Fruit fly (Drosophila melanogaster): Measurements from ENCODE around the gene HDAC11.

Gene HDAC11

DNA sequence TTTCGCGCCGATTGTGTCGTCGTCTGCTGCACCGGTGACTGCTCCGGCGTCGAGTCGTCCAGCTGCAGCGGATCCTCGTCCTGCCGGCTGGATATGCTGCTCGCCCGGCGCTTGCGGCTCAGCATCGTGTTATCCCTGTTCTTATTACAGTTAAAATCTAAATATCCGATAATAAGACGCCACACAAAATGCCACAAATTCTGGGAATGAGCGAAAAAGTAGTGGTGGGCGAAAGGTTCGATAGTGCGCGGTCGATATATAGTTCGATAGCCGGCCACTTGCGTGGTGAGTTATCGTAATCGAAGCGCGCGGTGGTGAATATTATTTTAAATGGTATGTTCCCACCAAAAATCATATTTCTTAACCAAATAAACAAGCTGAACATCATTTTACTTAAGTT lies 51.0 kb downstream of the HDAC11 start, which contains the start of gene polybromo (continued):
- peak; percentile 76 for TF ChIP-seq CG14860 (GFP tag; IDR thresholded peaks at IDR 0.05; ENCODE audit: partially characterized antibody)
- TF ChIP-seq Opbp (GFP tag; IDR thresholded peaks at IDR 0.05; ENCODE audit: partially characterized antibody), result peak; percentile 87
- TF ChIP-seq CG13287 (GFP tag; IDR thresholded peaks at IDR 0.05; ENCODE audit: partially characterized antibody), result peak; percentile 93
- no peak for TF ChIP-seq aop (GFP tag; IDR thresholded peaks at IDR 0.05)
- TF ChIP-seq trem (tag; optimal IDR thresholded peaks at IDR 0.05), result peak; percentile 51
- TF ChIP-seq CG17186 (GFP tag; optimal IDR thresholded peaks at IDR 0.05), result peak; percentile 94
- TF ChIP-seq E2f1 (GFP tag; IDR thresholded peaks at IDR 0.05), result peak; percentile 64
- peak; percentile 73 for TF ChIP-seq CG16813 (GFP tag; IDR thresholded peaks at IDR 0.05; ENCODE audit: partially characterized antibody)
- TF ChIP-seq onecut (GFP tag; IDR thresholded peaks at IDR 0.05), result no peak
- TF ChIP-seq sens (GFP tag), result peak; percentile 49
- no peak for TF ChIP-seq CG14441 (GFP tag; IDR thresholded peaks at IDR 0.05)
- peak; percentile 90 for TF ChIP-seq Scr (GFP tag; IDR thresholded peaks at IDR 0.05; ENCODE audit: partially characterized antibody)
- no peak for TF ChIP-seq CG10979 (tag; optimal IDR thresholded peaks at IDR 0.05)
- TF ChIP-seq tna (GFP tag; IDR thresholded peaks at IDR 0.05; ENCODE audit: partially characterized antibody), result peak; percentile 78
- TF ChIP-seq slp2 (GFP tag; optimal IDR thresholded peaks at IDR 0.05), result no peak
- TF ChIP-seq Dp (GFP tag; optimal IDR thresholded peaks at IDR 0.05), result peak; percentile 90
- peak; percentile 33 for TF ChIP-seq CG14710 (tag; optimal IDR thresholded peaks at IDR 0.05)
- TF ChIP-seq CG7963 (GFP tag; IDR thresholded peaks at IDR 0.05; ENCODE audit: partially characterized antibody), result peak; percentile 75
- no peak for TF ChIP-seq Ets65A (GFP tag)
- TF ChIP-seq Med (GFP tag), result peak; percentile 85
- TF ChIP-seq hb (GFP tag; IDR thresholded peaks at IDR 0.05; ENCODE audit: partially characterized antibody), result peak; percentile 77; the same call in 1 of the 3 replicates
- peak; percentile 33 for TF ChIP-seq Ets97D (GFP tag; optimal IDR thresholded peaks at IDR 0.05)
- TF ChIP-seq row (GFP tag; IDR thresholded peaks at IDR 0.05), result peak; percentile 42; the same call in 2 of the 3 replicates
- TF ChIP-seq Drgx (GFP tag; IDR thresholded peaks at IDR 0.05), result no peak
- no peak for TF ChIP-seq D (optimal IDR thresholded peaks at IDR 0.05)
- no peak for TF ChIP-seq D (GFP tag; optimal IDR thresholded peaks at IDR 0.05)
- no peak for TF ChIP-seq Hey (tag; optimal IDR thresholded peaks at IDR 0.05)
- peak; percentile 17 for TF ChIP-seq CG30403 (GFP tag; optimal IDR thresholded peaks at IDR 0.05)
- no peak for TF ChIP-seq tll (GFP tag; optimal IDR thresholded peaks at IDR 0.05)
- TF ChIP-seq chinmo (GFP tag; IDR thresholded peaks at IDR 0.05; ENCODE audit: partially characterized antibody), result peak; percentile 93
- TF ChIP-seq Nf-YC (tag; optimal IDR thresholded peaks at IDR 0.05), result no peak
- peak; percentile 1 for TF ChIP-seq CHES-1-like (GFP tag; optimal IDR thresholded peaks at IDR 0.05)
- peak; percentile 97 for TF ChIP-seq Sry-δ (GFP tag; optimal IDR thresholded peaks at IDR 0.05)
- TF ChIP-seq her (GFP tag; optimal IDR thresholded peaks at IDR 0.05), result no peak
- peak; percentile 86 for TF ChIP-seq zen2 (GFP tag; IDR thresholded peaks at IDR 0.05; ENCODE audit: partially characterized antibody)
- peak; percentile 95 for TF ChIP-seq E2f2 (GFP tag; IDR thresholded peaks at IDR 0.05)
- peak; percentile 16; the same call in 1 of the 3 replicates for TF ChIP-seq Dbx (GFP tag; IDR thresholded peaks at IDR 0.05)
- no peak for TF ChIP-seq CG6175 (GFP tag; IDR thresholded peaks at IDR 0.05)
- peak; percentile 27 for TF ChIP-seq gfzf (GFP tag; optimal IDR thresholded peaks at IDR 0.05)
- no peak for TF ChIP-seq Dad (GFP tag; optimal IDR thresholded peaks at IDR 0.05)
- no peak for TF ChIP-seq seq (GFP tag; IDR thresholded peaks at IDR 0.05)
- no peak for TF ChIP-seq ems (GFP tag; optimal IDR thresholded peaks at IDR 0.05)
- TF ChIP-seq gro (GFP tag; optimal IDR thresholded peaks at IDR 0.05), result peak; percentile 15
- TF ChIP-seq CG2116 (GFP tag; optimal IDR thresholded peaks at IDR 0.05), result peak; percentile 43
- no peak for TF ChIP-seq Lim3 (GFP tag; IDR thresholded peaks at IDR 0.05)
- TF ChIP-seq Sin3A (optimal IDR thresholded peaks at IDR 0.05), result peak; percentile 59
- TF ChIP-seq gt (GFP tag; IDR thresholded peaks at IDR 0.05), result no peak
- TF ChIP-seq cad (GFP tag; optimal IDR thresholded peaks at IDR 0.05), result no peak
- peak; percentile 90 for TF ChIP-seq Bgb (GFP tag; IDR thresholded peaks at IDR 0.05; ENCODE audit: partially characterized antibody)
- peak; percentile 83 for TF ChIP-seq knrl (GFP tag; IDR thresholded peaks at IDR 0.05; ENCODE audit: partially characterized antibody)
- TF ChIP-seq ttk (GFP tag; IDR thresholded peaks at IDR 0.05), result no peak
